Comparison of ENCODE assay signal across 5 fruit fly cellular contexts in genomic region chrX:11917056-11917633, dm6.
TF ChIP-seq lines count a peak whose summit lies in the region.

Gene pot, minus strand, starts transcription at chrX:11917260.

- no peak for TF ChIP-seq CTCF in whole organism, embryonic (GFP tag; optimal IDR thresholded peaks at IDR 0.05; lab: Kevin White, UChicago)

TF ChIP-seq in whole organism, adult, 20 proteins besides CTCF, POLR2A, EP300 and RAD21:
- TF ChIP-seq CG11617 (GFP tag; optimal IDR thresholded peaks at IDR 0.05; lab: Kevin White, UChicago), result no peak
- peak; percentile 58 for TF ChIP-seq tj (GFP tag; optimal IDR thresholded peaks at IDR 0.05; lab: Kevin White, UChicago)
- no peak for TF ChIP-seq CG1620 (GFP tag; optimal IDR thresholded peaks at IDR 0.05; lab: Kevin White, UChicago)
- TF ChIP-seq Clk (GFP tag; optimal IDR thresholded peaks at IDR 0.05; lab: Kevin White, UChicago), result no peak

TF ChIP-seq in whole organism, embryonic, 481 proteins besides CTCF, POLR2A, EP300 and RAD21 (continues in another document):
- TF ChIP-seq ranshi (GFP tag; IDR thresholded peaks at IDR 0.05; lab: Robert Waterston, UW) (no peak), sens (GFP tag; lab: Kevin White, UChicago) (peak; percentile 41), CG5180 (GFP tag; optimal IDR thresholded peaks at IDR 0.05; lab: Kevin White, UChicago) (peak; percentile 84), CG18764 (GFP tag; optimal IDR thresholded peaks at IDR 0.05; lab: Kevin White, UChicago) (no peak), CHES-1-like (GFP tag; optimal IDR thresholded peaks at IDR 0.05; lab: Kevin White, UChicago) (no peak), nom (GFP tag; optimal IDR thresholded peaks at IDR 0.05; lab: Kevin White, UChicago) (peak; percentile 7), Med (GFP tag; lab: Kevin White, UChicago) (peak; percentile 55), hkb (optimal IDR thresholded peaks at IDR 0.05; lab: Kevin White, UChicago) (no peak), hkb (GFP tag; IDR thresholded peaks at IDR 0.05; lab: Robert Waterston, UW) (0 out of 2 replicates have a peak, but pooled peaks have one; percentile 21), Fer2 (tag; optimal IDR thresholded peaks at IDR 0.05; lab: Kevin White, UChicago) (no peak), CG12769 (tag; optimal IDR thresholded peaks at IDR 0.05; lab: Kevin White, UChicago) (peak; percentile 46), CG17612 (GFP tag; IDR thresholded peaks at IDR 0.05; lab: Robert Waterston, UW) (peak; percentile 84), CG8290 (GFP tag; optimal IDR thresholded peaks at IDR 0.05; lab: Kevin White, UChicago) (no peak), CG8290 (tag; optimal IDR thresholded peaks at IDR 0.05; lab: Kevin White, UChicago) (peak in 1 of 2 experiments; percentile 47), Kr (GFP tag; optimal IDR thresholded peaks at IDR 0.05; lab: Kevin White, UChicago) (no peak), Jarid2 (GFP tag; optimal IDR thresholded peaks at IDR 0.05; lab: Kevin White, UChicago) (peak; percentile 39), chinmo (GFP tag; IDR thresholded peaks at IDR 0.05; lab: Robert Waterston, UW; ENCODE audit: partially characterized antibody) (peak; percentile 71; the same call in 2 of the 4 replicates), CG4404 (GFP tag; IDR thresholded peaks at IDR 0.05; lab: Robert Waterston, UW) (no peak), row (GFP tag; IDR thresholded peaks at IDR 0.05; lab: Robert Waterston, UW) (peak; percentile 22; the same call in 1 of the 3 replicates), cwo (GFP tag; optimal IDR thresholded peaks at IDR 0.05; lab: Kevin White, UChicago) (no peak), z (GFP tag; IDR thresholded peaks at IDR 0.05; lab: Robert Waterston, UW) (0 out of 3 replicates have a peak, but pooled peaks have one; percentile 18)

TF ChIP-seq in whole organism, prepupa, 60 proteins besides CTCF, POLR2A, EP300 and RAD21 (continues in another document):
- no peak for TF ChIP-seq Sox15 (GFP tag; optimal IDR thresholded peaks at IDR 0.05; lab: Kevin White, UChicago)
- TF ChIP-seq ss (GFP tag; optimal IDR thresholded peaks at IDR 0.05; lab: Kevin White, UChicago), result no peak
- TF ChIP-seq CG16779 (tag; optimal IDR thresholded peaks at IDR 0.05; lab: Kevin White, UChicago), result no peak
- no peak for TF ChIP-seq Hr4 (GFP tag; optimal IDR thresholded peaks at IDR 0.05; lab: Kevin White, UChicago)
- TF ChIP-seq CG11294 (GFP tag; IDR thresholded peaks at IDR 0.05; lab: Robert Waterston, UW), result no peak
- TF ChIP-seq CG6163 (GFP tag; IDR thresholded peaks at IDR 0.05; lab: Robert Waterston, UW), result 0 out of 3 replicates have a peak, but pooled peaks have one; percentile 12
- TF ChIP-seq CG6792 (GFP tag; optimal IDR thresholded peaks at IDR 0.05; lab: Kevin White, UChicago), result no peak
- no peak for TF ChIP-seq spab (GFP tag; optimal IDR thresholded peaks at IDR 0.05; lab: Kevin White, UChicago)
- peak; percentile 50 for TF ChIP-seq Eip78C (GFP tag; lab: Kevin White, UChicago)
- TF ChIP-seq CG8319 (GFP tag; optimal IDR thresholded peaks at IDR 0.05; lab: Kevin White, UChicago), result no peak
- TF ChIP-seq CG11902 (GFP tag; optimal IDR thresholded peaks at IDR 0.05; lab: Kevin White, UChicago), result no peak
- peak; percentile 49; the same call in 1 of the 3 replicates for TF ChIP-seq eg (GFP tag; IDR thresholded peaks at IDR 0.05; lab: Robert Waterston, UW)
- no peak for TF ChIP-seq esn (GFP tag; optimal IDR thresholded peaks at IDR 0.05; lab: Kevin White, UChicago)
- 0 out of 2 replicates have a peak, but pooled peaks have one; percentile 20 for TF ChIP-seq CG15336 (GFP tag; IDR thresholded peaks at IDR 0.05; lab: Robert Waterston, UW)
- no peak for TF ChIP-seq topi (GFP tag; optimal IDR thresholded peaks at IDR 0.05; lab: Kevin White, UChicago)
- no peak for TF ChIP-seq Eip75B (GFP tag; optimal IDR thresholded peaks at IDR 0.05; lab: Kevin White, UChicago)
- no peak for TF ChIP-seq dsx (GFP tag; optimal IDR thresholded peaks at IDR 0.05; lab: Kevin White, UChicago; ENCODE audit: poor library complexity, severe bottlenecking)
- TF ChIP-seq Hr39 (GFP tag; optimal IDR thresholded peaks at IDR 0.05; lab: Kevin White, UChicago), result no peak
- TF ChIP-seq CG1621 (tag; optimal IDR thresholded peaks at IDR 0.05; lab: Kevin White, UChicago), result no peak
- peak; percentile 22 for TF ChIP-seq CG6854 (GFP tag; optimal IDR thresholded peaks at IDR 0.05; lab: Kevin White, UChicago)
- peak; percentile 6 for TF ChIP-seq CG32006 (GFP tag; optimal IDR thresholded peaks at IDR 0.05; lab: Kevin White, UChicago)
- TF ChIP-seq Gug (GFP tag; IDR thresholded peaks at IDR 0.05; lab: Robert Waterston, UW), result no peak
- TF ChIP-seq Ets96B (tag; optimal IDR thresholded peaks at IDR 0.05; lab: Kevin White, UChicago), result no peak

TF ChIP-seq in whole organism, pupa, 21 proteins besides CTCF, POLR2A, EP300 and RAD21:
- TF ChIP-seq CG9948 (tag; optimal IDR thresholded peaks at IDR 0.05; lab: Kevin White, UChicago), result no peak
- TF ChIP-seq CG15710 (tag; optimal IDR thresholded peaks at IDR 0.05; lab: Kevin White, UChicago), result no peak
- TF ChIP-seq D1 (tag; optimal IDR thresholded peaks at IDR 0.05; lab: Kevin White, UChicago), result no peak
- peak; percentile 43; the same call in 1 of the 2 replicates for TF ChIP-seq Ets98B (GFP tag; IDR thresholded peaks at IDR 0.05; lab: Robert Waterston, UW)
- TF ChIP-seq CG14655 (GFP tag; optimal IDR thresholded peaks at IDR 0.05; lab: Kevin White, UChicago), result no peak
- TF ChIP-seq fd96Ca (GFP tag; IDR thresholded peaks at IDR 0.05; lab: Robert Waterston, UW), result 0 out of 3 replicates have a peak, but pooled peaks have one; percentile 21
- no peak for TF ChIP-seq CG10348 (GFP tag; IDR thresholded peaks at IDR 0.05; lab: Robert Waterston, UW)
- TF ChIP-seq Snoo (tag; optimal IDR thresholded peaks at IDR 0.05; lab: Kevin White, UChicago), result no peak
- no peak for TF ChIP-seq CG8159 (tag; optimal IDR thresholded peaks at IDR 0.05; lab: Kevin White, UChicago)
- TF ChIP-seq CG4496 (GFP tag; IDR thresholded peaks at IDR 0.05; lab: Robert Waterston, UW), result no peak
- no peak for TF ChIP-seq CG13204 (GFP tag; optimal IDR thresholded peaks at IDR 0.05; lab: Kevin White, UChicago)
- TF ChIP-seq CG12605 (GFP tag; IDR thresholded peaks at IDR 0.05; lab: Robert Waterston, UW), result 0 out of 2 replicates have a peak, but pooled peaks have one; percentile 16
- TF ChIP-seq CG17806 (tag; optimal IDR thresholded peaks at IDR 0.05; lab: Kevin White, UChicago), result no peak
- TF ChIP-seq rn (GFP tag; IDR thresholded peaks at IDR 0.05; lab: Robert Waterston, UW), result no peak

TF ChIP-seq in whole organism, wandering third instar larva, 38 proteins besides CTCF, POLR2A, EP300 and RAD21:
- TF ChIP-seq woc (GFP tag; optimal IDR thresholded peaks at IDR 0.05; lab: Kevin White, UChicago) (peak; percentile 14), Vsx2 (GFP tag; optimal IDR thresholded peaks at IDR 0.05; lab: Kevin White, UChicago; ENCODE audit: partially characterized antibody) (peak; percentile 62), Rel (GFP tag; optimal IDR thresholded peaks at IDR 0.05; lab: Kevin White, UChicago) (no peak), Rel (tag; optimal IDR thresholded peaks at IDR 0.05; lab: Kevin White, UChicago) (no peak), jim (GFP tag; optimal IDR thresholded peaks at IDR 0.05; lab: Kevin White, UChicago) (no peak), Hr83 (GFP tag; optimal IDR thresholded peaks at IDR 0.05; lab: Kevin White, UChicago; ENCODE audit: poor library complexity, severe bottlenecking) (peak; percentile 36), dl (GFP tag; optimal IDR thresholded peaks at IDR 0.05; lab: Kevin White, UChicago; ENCODE audit: insufficient read depth in 1 of 2, partially characterized antibody in 2 of 2) (peak in 1 of 2 experiments; percentile 33), Myc (optimal IDR thresholded peaks at IDR 0.05; lab: Kevin White, UChicago) (peak; percentile 61), Dif (GFP tag; optimal IDR thresholded peaks at IDR 0.05; lab: Kevin White, UChicago; ENCODE audit: partially characterized antibody) (peak; percentile 18)
